Worm (Caenorhabditis elegans) whole organism, midembryonic: Measurements from ENCODE around the gene F15E6.10.

Experiments
- T22C8.4 ChIP-seq: fragments of 200-800 bp; sonication (Bioruptor generic); IDR thresholded peaks from 2 replicates; pipeline ENCODE4 v1.3.6; 2022; ENCODE audit warnings: missing genetic modification characterization, missing compliant biosample characterization
- cog-1 ChIP-seq: sonication (generic microtip); optimal IDR thresholded peaks from 2 replicates; lab custom pipeline; 2016; ENCODE audit warnings: missing genetic modification characterization, missing compliant biosample characterization
- flt-1 ChIP-seq: fragments of 200-800 bp; sonication (Bioruptor generic); IDR thresholded peaks from 2 replicates; pipeline ENCODE4 v1.3.6; 2022; ENCODE audit warnings: missing genetic modification characterization, missing compliant biosample characterization
- klf-2 ChIP-seq: fragments of 200-800 bp; sonication (Bioruptor generic); conservative IDR thresholded peaks from 2 replicates; pipeline ENCODE4 v1.3.6; 2022; ENCODE audit warnings: missing genetic modification reagents, missing genetic modification characterization, missing compliant biosample characterization
- med-1 ChIP-seq: sonication (generic microtip); optimal IDR thresholded peaks from 2 replicates; lab custom pipeline; 2017; ENCODE audit warnings: missing genetic modification characterization, mild to moderate bottlenecking, missing compliant biosample characterization, antibody characterized with exemption, missing genetic modification reagents; ENCODE audit not compliant: insufficient read depth
- ref-1 ChIP-seq: fragments of 200-800 bp; sonication (Bioruptor generic); conservative IDR thresholded peaks from 2 replicates; pipeline ENCODE4 v1.3.6; 2022; ENCODE audit warnings: missing genetic modification reagents, missing genetic modification characterization, missing compliant biosample characterization
- tab-1 ChIP-seq: fragments of 200-800 bp; sonication (Bioruptor generic); IDR thresholded peaks from 2 replicates; pipeline ENCODE4 v1.3.6; 2022; ENCODE audit warnings: missing genetic modification characterization, missing compliant biosample characterization

DNA sequence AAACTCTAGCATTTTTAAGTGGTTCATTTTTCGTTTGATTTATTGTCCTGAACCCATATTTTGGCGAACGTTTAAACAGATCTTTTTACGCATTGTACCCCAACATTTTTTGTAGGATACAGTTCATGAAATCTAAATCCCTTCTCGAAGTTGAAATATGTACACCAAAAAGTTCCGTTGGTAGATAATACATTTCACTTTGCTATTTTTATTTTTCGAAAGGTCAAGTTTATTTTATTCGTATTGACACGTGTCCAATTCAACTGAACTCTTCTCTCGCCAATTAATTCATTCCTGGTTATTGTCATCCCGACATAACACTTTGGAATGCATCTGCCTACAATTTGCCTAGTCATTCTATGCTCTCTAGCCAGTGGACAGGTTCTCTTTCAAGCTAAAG is 21.7 kb upstream of the F15E6.10 start, which contains the start of gene F36A4.2:
- TF ChIP-seq ref-1 (GFP tag; lab: Robert Waterston, UW), result no peak
- no peak for TF ChIP-seq klf-2 (GFP tag; lab: Robert Waterston, UW)
- TF ChIP-seq T22C8.4 (GFP tag; lab: Robert Waterston, UW), result no peak
- TF ChIP-seq flt-1, result no peak
- no peak for TF ChIP-seq med-1 (GFP tag; lab: Kevin White, UChicago)
- no peak for TF ChIP-seq cog-1 (tag; lab: Kevin White, UChicago)
- no peak for TF ChIP-seq tab-1 (GFP tag; lab: Robert Waterston, UW)
